Fruit fly (Drosophila melanogaster) whole organism, adult: ENCODE measurements around the gene CG11403.

Source experiments
- CG12768 ChIP-seq: fragments of 200-800 bp; sonication (Bioruptor generic); optimal IDR thresholded peaks from 2 replicates; lab custom pipeline; 2017; ENCODE audit warnings: missing biosample characterization, missing genetic modification characterization, mild to moderate bottlenecking, moderate library complexity, missing genetic modification reagents
- CG14711 ChIP-seq: fragments of 200-800 bp; sonication (Bioruptor generic); optimal IDR thresholded peaks from 2 replicates; lab custom pipeline; 2018; ENCODE audit warnings: missing biosample characterization, mild to moderate bottlenecking, missing genetic modification characterization, moderate library complexity
- CG1620 ChIP-seq: fragments of 200-800 bp; sonication (Bioruptor generic); optimal IDR thresholded peaks from 2 replicates; lab custom pipeline; 2016; ENCODE audit warnings: missing biosample characterization, missing genetic modification characterization
- CG33017 ChIP-seq: fragments of 200-800 bp; sonication (Bioruptor generic); optimal IDR thresholded peaks from 2 replicates; lab custom pipeline; 2018; ENCODE audit warnings: missing biosample characterization, mild to moderate bottlenecking, missing genetic modification characterization, moderate library complexity
- CG7045 ChIP-seq: fragments of 200-800 bp; sonication (Bioruptor generic); optimal IDR thresholded peaks from 2 replicates; lab custom pipeline; 2017; ENCODE audit warnings: missing biosample characterization, mild to moderate bottlenecking, missing genetic modification characterization
- CG7101 ChIP-seq: fragments of 200-800 bp; sonication (Bioruptor generic); optimal IDR thresholded peaks from 2 replicates; lab custom pipeline; 2018; ENCODE audit warnings: missing biosample characterization, mild to moderate bottlenecking, missing genetic modification characterization, moderate library complexity
- Crg-1 ChIP-seq: fragments of 200-800 bp; sonication (Bioruptor generic); optimal IDR thresholded peaks from 2 replicates; lab custom pipeline; 2016; ENCODE audit warnings: missing biosample characterization, missing genetic modification characterization
- Hr96 ChIP-seq: fragments of 200-800 bp; sonication (Bioruptor generic); optimal IDR thresholded peaks from 2 replicates; lab custom pipeline; 2016; ENCODE audit warnings: missing biosample characterization, missing genetic modification characterization
- Mnt ChIP-seq: fragments of 200-800 bp; sonication (Bioruptor generic); optimal IDR thresholded peaks from 2 replicates; lab custom pipeline; 2016; ENCODE audit warnings: missing biosample characterization, mild to moderate bottlenecking, missing genetic modification characterization
- bab1 ChIP-seq: fragments of 200-800 bp; sonication (Bioruptor generic); optimal IDR thresholded peaks from 3 replicates; lab custom pipeline; 2019; ENCODE audit warnings: missing biosample characterization, mild to moderate bottlenecking, missing genetic modification characterization, moderate library complexity
- cnc ChIP-seq, 2 experiments: fragments of >200 bp; optimal IDR thresholded peaks; 2 replicates each; lab custom pipeline; 2017
- kay ChIP-seq: fragments of 200-800 bp; sonication (Bioruptor generic); peaks from one replicate; lab custom pipeline; 2016; ENCODE audit warnings: missing biosample characterization, missing genetic modification characterization, borderline replicate concordance
- pad ChIP-seq: fragments of 200-800 bp; sonication (Bioruptor generic); optimal IDR thresholded peaks from 3 replicates; lab custom pipeline; 2017; ENCODE audit warnings: missing biosample characterization, missing genetic modification characterization, mild to moderate bottlenecking, moderate library complexity, missing genetic modification reagents
- tj ChIP-seq: fragments of 200-800 bp; sonication (Bioruptor generic); optimal IDR thresholded peaks from 3 replicates; lab custom pipeline; 2017; ENCODE audit warnings: missing biosample characterization, mild to moderate bottlenecking, missing genetic modification characterization, moderate library complexity

DNA sequence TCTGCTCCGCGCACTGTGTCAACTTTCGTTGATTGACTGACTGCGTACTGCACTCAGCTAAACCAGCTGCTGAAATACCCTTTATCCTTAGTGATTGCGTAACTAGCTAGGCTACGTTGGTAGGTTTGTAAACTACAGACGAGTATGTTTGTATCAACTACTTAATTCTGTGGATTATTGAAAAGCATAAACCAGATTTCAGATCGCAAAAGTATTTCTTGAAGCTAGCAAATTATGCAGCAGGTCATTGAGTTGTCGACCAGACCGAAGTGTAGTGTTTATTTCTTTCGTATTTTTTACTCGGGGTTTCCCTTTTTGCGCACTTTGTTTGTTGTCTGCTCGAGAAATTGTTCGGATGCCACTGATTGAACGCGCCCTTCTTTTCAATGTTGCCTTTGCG lies 9.1 kb upstream of the CG11403 start:
- TF ChIP-seq CG1620 (GFP tag; lab: Kevin White, UChicago) (no peak), bab1 (GFP tag; lab: Kevin White, UChicago) (no peak), CG14711 (no peak), Hr96 (GFP tag; lab: Kevin White, UChicago) (no peak), pad (GFP tag; lab: Kevin White, UChicago) (no peak), Mnt (GFP tag; lab: Kevin White, UChicago) (no peak), CG33017 (tag; lab: Kevin White, UChicago) (no peak), CG7101 (tag; lab: Kevin White, UChicago) (no peak), Crg-1 (GFP tag; lab: Kevin White, UChicago) (no peak), kay (GFP tag; lab: Kevin White, UChicago) (no peak), cnc (optimal IDR thresholded peaks at IDR 0.05; lab: Kevin White, UChicago) (no peak), CG12768 (GFP tag; lab: Kevin White, UChicago) (no peak), tj (GFP tag; lab: Kevin White, UChicago) (no peak), CG7045 (GFP tag; lab: Kevin White, UChicago) (no peak)
